Worm (Caenorhabditis elegans) whole organism, early embryonic: ENCODE data around the gene F13A7.12.

ENCODE experiments used
- B0310.2 ChIP-seq: sonication (generic microtip); optimal IDR thresholded peaks from 2 replicates; lab custom pipeline; 2016; ENCODE audit warnings: mild to moderate bottlenecking, missing genetic modification characterization, missing compliant biosample characterization
- F13C5.2 ChIP-seq: sonication (generic microtip); optimal IDR thresholded peaks from 2 replicates; lab custom pipeline; 2017; ENCODE audit warnings: mild to moderate bottlenecking, missing genetic modification characterization, inconsistent platforms, missing compliant biosample characterization
- aly-1 ChIP-seq: sonication (generic microtip); optimal IDR thresholded peaks from 2 replicates; lab custom pipeline; 2016; ENCODE audit warnings: missing genetic modification characterization, missing compliant biosample characterization
- ama-1 ChIP-seq: fragments of 150-350 bp; optimal IDR thresholded peaks from 2 replicates; lab custom pipeline; 2014
- ceh-13 ChIP-seq: fragments of 200-800 bp; sonication (Bioruptor generic); optimal IDR thresholded peaks from 2 replicates; lab custom pipeline; 2018; ENCODE audit warnings: mild to moderate bottlenecking, missing genetic modification characterization, missing compliant biosample characterization
- ceh-36 ChIP-seq: sonication (generic microtip); optimal IDR thresholded peaks from 2 replicates; lab custom pipeline; 2016; ENCODE audit warnings: missing genetic modification characterization, inconsistent platforms, missing compliant biosample characterization
- ets-7 ChIP-seq: sonication (generic microtip); optimal IDR thresholded peaks from 2 replicates; lab custom pipeline; 2016; ENCODE audit warnings: missing genotype, missing genetic modification characterization, missing compliant biosample characterization
- flt-1 ChIP-seq: fragments of 200-800 bp; sonication (Bioruptor generic); IDR thresholded peaks from 2 replicates; pipeline ENCODE4 v1.3.6; 2022; ENCODE audit warnings: missing genetic modification characterization, missing compliant biosample characterization
- hmbx-1 ChIP-seq: sonication (generic microtip); optimal IDR thresholded peaks from 2 replicates; lab custom pipeline; 2016; ENCODE audit warnings: mild to moderate bottlenecking, missing genetic modification characterization, missing compliant biosample characterization
- hmg-4 ChIP-seq: fragments of 200-800 bp; sonication (Bioruptor generic); optimal IDR thresholded peaks from 2 replicates; lab custom pipeline; 2018; ENCODE audit warnings: mild to moderate bottlenecking, missing genetic modification characterization, missing compliant biosample characterization
- hnd-1 ChIP-seq: sonication (generic microtip); optimal IDR thresholded peaks from 2 replicates; lab custom pipeline; 2016; ENCODE audit warnings: missing genetic modification characterization, missing compliant biosample characterization
- pes-1 ChIP-seq: fragments of 200-800 bp; sonication (Bioruptor generic); IDR thresholded peaks from 2 replicates; pipeline ENCODE4 v1.3.6; 2022; ENCODE audit warnings: missing genetic modification reagents, missing genetic modification characterization, missing compliant biosample characterization
- scrt-1 ChIP-seq: fragments of 200-800 bp; sonication (Bioruptor generic); IDR thresholded peaks from 2 replicates; pipeline ENCODE4 v1.3.6; 2022; ENCODE audit warnings: missing genetic modification characterization, missing compliant biosample characterization
- sea-1 ChIP-seq: fragments of 200-800 bp; sonication (Bioruptor generic); conservative IDR thresholded peaks from 2 replicates; pipeline ENCODE4 v1.3.6; 2022; ENCODE audit warnings: missing genetic modification characterization, missing compliant biosample characterization
- tbx-11 ChIP-seq: fragments of 200-800 bp; sonication (Bioruptor generic); IDR thresholded peaks from 2 replicates; pipeline ENCODE4 v1.3.6; 2022; ENCODE audit warnings: missing genetic modification characterization, missing compliant biosample characterization
- tbx-37 ChIP-seq: fragments of 200-800 bp; sonication (Bioruptor generic); conservative IDR thresholded peaks from 2 replicates; pipeline ENCODE4 v1.3.6; 2022; ENCODE audit warnings: missing genetic modification reagents, missing genetic modification characterization, missing compliant biosample characterization
- tra-4 ChIP-seq: sonication (generic microtip); optimal IDR thresholded peaks from 2 replicates; lab custom pipeline; 2017; ENCODE audit warnings: missing genetic modification characterization, missing compliant biosample characterization

F13A7.12 gene

ce11 chrV:16355941-16356340 is 39.9 kb upstream of the F13A7.12 start:
- peak; percentile 66 for TF ChIP-seq hmg-4 (GFP tag; lab: Kevin White, UChicago)
- peak; percentile 43 for TF ChIP-seq F13C5.2 (tag; lab: Kevin White, UChicago)
- TF ChIP-seq hnd-1 (tag; lab: Kevin White, UChicago) = no peak

- TF ChIP-seq flt-1 (GFP tag; lab: Robert Waterston, UW) (no peak), tra-4 (tag; lab: Kevin White, UChicago) (no peak), hnd-1 (tag; lab: Kevin White, UChicago) (no peak), pes-1 (no peak), tbx-11 (GFP tag; lab: Robert Waterston, UW) (no peak), sea-1 (GFP tag; lab: Robert Waterston, UW) (no peak), B0310.2 (tag; lab: Kevin White, UChicago) (no peak), ets-7 (tag; lab: Kevin White, UChicago) (no peak), hmg-4 (GFP tag; lab: Kevin White, UChicago) (no peak), ceh-13 (GFP tag; lab: Kevin White, UChicago) (no peak), F13C5.2 (tag; lab: Kevin White, UChicago) (no peak), ceh-36 (tag; lab: Kevin White, UChicago) (no peak), ama-1 (lab: Kevin White, UChicago) (no peak)
Measured at ce11 chrV:16356798-16357197, 39.0 kb upstream of the F13A7.12 start.

- TF ChIP-seq hmbx-1 (no peak), tbx-37 (GFP tag; lab: Robert Waterston, UW) (no peak), F13C5.2 (tag; lab: Kevin White, UChicago) (no peak), ceh-13 (GFP tag; lab: Kevin White, UChicago) (no peak), hnd-1 (tag; lab: Kevin White, UChicago) (no peak), ama-1 (lab: Kevin White, UChicago) (no peak)
Measured at ce11 chrV:16357253-16357652, 38.6 kb upstream of the F13A7.12 start, which contains the start of gene pptr-1. Gene pptr-1 (plus strand): TSS chrV:16357521.

- TF ChIP-seq tbx-37 (GFP tag; lab: Robert Waterston, UW) (no peak), scrt-1 (GFP tag; lab: Robert Waterston, UW) (no peak), ceh-13 (GFP tag; lab: Kevin White, UChicago) (no peak), tra-4 (tag; lab: Kevin White, UChicago) (no peak), sea-1 (GFP tag; lab: Robert Waterston, UW) (no peak), aly-1 (tag; lab: Kevin White, UChicago) (no peak), hmbx-1 (no peak), B0310.2 (tag; lab: Kevin White, UChicago) (no peak), tbx-11 (GFP tag; lab: Robert Waterston, UW) (no peak), hmg-4 (GFP tag; lab: Kevin White, UChicago) (no peak), ceh-36 (tag; lab: Kevin White, UChicago) (no peak), flt-1 (GFP tag; lab: Robert Waterston, UW) (no peak), F13C5.2 (tag; lab: Kevin White, UChicago) (no peak)
Measured at ce11 chrV:16361350-16361749, 34.5 kb upstream of the F13A7.12 start.

- TF ChIP-seq ama-1 (lab: Kevin White, UChicago) = peak; percentile 56
- TF ChIP-seq scrt-1 (GFP tag; lab: Robert Waterston, UW) = no peak
- no peak for TF ChIP-seq B0310.2 (tag; lab: Kevin White, UChicago)
- TF ChIP-seq F13C5.2 (tag; lab: Kevin White, UChicago) = no peak
- no peak for TF ChIP-seq tbx-11 (GFP tag; lab: Robert Waterston, UW)
- no peak for TF ChIP-seq ceh-36 (tag; lab: Kevin White, UChicago)
Measured at ce11 chrV:16367575-16367974, 28.3 kb upstream of the F13A7.12 start, which contains the start of gene W08G11.3. Gene W08G11.3 (plus strand): TSS chrV:16367681.

ce11 chrV:16368143-16368542 is 27.7 kb upstream of the F13A7.12 start:
- TF ChIP-seq sea-1 (GFP tag; lab: Robert Waterston, UW) = no peak
- no peak for TF ChIP-seq hnd-1 (tag; lab: Kevin White, UChicago)
- TF ChIP-seq B0310.2 (tag; lab: Kevin White, UChicago) = no peak
- TF ChIP-seq aly-1 (tag; lab: Kevin White, UChicago) = no peak
- no peak for TF ChIP-seq hmbx-1
- no peak for TF ChIP-seq F13C5.2 (tag; lab: Kevin White, UChicago)
- TF ChIP-seq scrt-1 (GFP tag; lab: Robert Waterston, UW) = no peak
- no peak for TF ChIP-seq ceh-13 (GFP tag; lab: Kevin White, UChicago)
- TF ChIP-seq pes-1 = no peak
- TF ChIP-seq flt-1 (GFP tag; lab: Robert Waterston, UW) = no peak
- no peak for TF ChIP-seq tra-4 (tag; lab: Kevin White, UChicago)
- no peak for TF ChIP-seq ama-1 (lab: Kevin White, UChicago)
- TF ChIP-seq ets-7 (tag; lab: Kevin White, UChicago) = no peak
- no peak for TF ChIP-seq hmg-4 (GFP tag; lab: Kevin White, UChicago)

ce11 chrV:16370039-16370438 is 25.8 kb upstream of the F13A7.12 start:
- TF ChIP-seq ama-1 (lab: Kevin White, UChicago) = no peak
- peak; percentile 84 for TF ChIP-seq pes-1
- TF ChIP-seq tbx-11 (GFP tag; lab: Robert Waterston, UW) = peak; percentile 70
- peak; percentile 75 for TF ChIP-seq sea-1 (GFP tag; lab: Robert Waterston, UW)
- TF ChIP-seq hmbx-1 = no peak
- peak; percentile 76 for TF ChIP-seq ceh-36 (tag; lab: Kevin White, UChicago)
- TF ChIP-seq tra-4 (tag; lab: Kevin White, UChicago) = peak; percentile 61
- TF ChIP-seq hnd-1 (tag; lab: Kevin White, UChicago) = peak; percentile 50
- TF ChIP-seq tbx-37 (GFP tag; lab: Robert Waterston, UW) = peak; percentile 52; the same call in 1 of the 2 replicates
- TF ChIP-seq aly-1 (tag; lab: Kevin White, UChicago) = peak; percentile 89
- TF ChIP-seq ceh-13 (GFP tag; lab: Kevin White, UChicago) = peak; percentile 43
- peak; percentile 75 for TF ChIP-seq hmg-4 (GFP tag; lab: Kevin White, UChicago)
- TF ChIP-seq scrt-1 (GFP tag; lab: Robert Waterston, UW) = peak; percentile 90
- peak; percentile 57 for TF ChIP-seq B0310.2 (tag; lab: Kevin White, UChicago)
- TF ChIP-seq ets-7 (tag; lab: Kevin White, UChicago) = peak; percentile 39
- peak; percentile 78 for TF ChIP-seq flt-1 (GFP tag; lab: Robert Waterston, UW)
- peak; percentile 76 for TF ChIP-seq F13C5.2 (tag; lab: Kevin White, UChicago)
